Worm (Caenorhabditis elegans): ENCODE data around the gene cex-1.

DNA sequence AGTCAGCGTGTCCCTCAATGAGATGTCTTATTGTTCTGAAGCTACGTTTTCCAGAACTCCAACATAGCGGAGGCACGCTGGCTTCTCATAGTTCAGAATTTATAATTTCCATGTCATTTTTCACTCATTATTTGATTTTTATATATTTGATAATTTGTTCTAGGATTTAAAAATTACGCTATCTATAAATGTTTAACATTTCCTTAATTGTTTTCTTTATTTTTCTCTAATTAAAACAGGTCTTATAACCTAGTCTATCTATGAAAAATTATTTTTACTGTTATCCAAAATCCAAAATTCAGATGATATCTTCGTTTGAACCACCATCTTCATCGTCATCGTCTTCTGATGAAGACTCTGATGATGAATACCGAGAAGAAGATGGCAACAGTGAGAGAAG, 30.8 kb downstream of the cex-1 start, which contains the start of gene F56D1.1:
- TF ChIP-seq elt-3 (tag; optimal IDR thresholded peaks at IDR 0.05): no peak
- TF ChIP-seq blmp-1 (tag; optimal IDR thresholded peaks at IDR 0.05): no peak
- TF ChIP-seq sptf-1 (tag; optimal IDR thresholded peaks at IDR 0.05): no peak
- no peak for TF ChIP-seq elt-1 (tag; optimal IDR thresholded peaks at IDR 0.05; ENCODE audit: borderline replicate concordance, insufficient read depth)
- no peak for TF ChIP-seq nhr-28 (tag; optimal IDR thresholded peaks at IDR 0.05)
- no peak for TF ChIP-seq bed-3 (GFP tag; optimal IDR thresholded peaks at IDR 0.05)
- TF ChIP-seq snpc-4 (tag; optimal IDR thresholded peaks at IDR 0.05): no peak
- no peak for TF ChIP-seq lin-13 (tag; optimal IDR thresholded peaks at IDR 0.05)
- no peak for TF ChIP-seq ztf-11 (tag; optimal IDR thresholded peaks at IDR 0.05)
